Worm (Caenorhabditis elegans) whole organism, early embryonic: Measurements from ENCODE around the gene F15H10.12.

Experiments used
- B0310.2 ChIP-seq: sonication (generic microtip); optimal IDR thresholded peaks from 2 replicates; lab custom pipeline; 2016; ENCODE audit warnings: mild to moderate bottlenecking, missing genetic modification characterization, missing compliant biosample characterization
- F13C5.2 ChIP-seq: sonication (generic microtip); optimal IDR thresholded peaks from 2 replicates; lab custom pipeline; 2017; ENCODE audit warnings: mild to moderate bottlenecking, missing genetic modification characterization, inconsistent platforms, missing compliant biosample characterization
- aly-1 ChIP-seq: sonication (generic microtip); optimal IDR thresholded peaks from 2 replicates; lab custom pipeline; 2016; ENCODE audit warnings: missing genetic modification characterization, missing compliant biosample characterization
- ama-1 ChIP-seq: fragments of 150-350 bp; optimal IDR thresholded peaks from 2 replicates; lab custom pipeline; 2014
- ceh-13 ChIP-seq: fragments of 200-800 bp; sonication (Bioruptor generic); optimal IDR thresholded peaks from 2 replicates; lab custom pipeline; 2018; ENCODE audit warnings: mild to moderate bottlenecking, missing genetic modification characterization, missing compliant biosample characterization
- ceh-36 ChIP-seq: sonication (generic microtip); optimal IDR thresholded peaks from 2 replicates; lab custom pipeline; 2016; ENCODE audit warnings: missing genetic modification characterization, inconsistent platforms, missing compliant biosample characterization
- ets-7 ChIP-seq: sonication (generic microtip); optimal IDR thresholded peaks from 2 replicates; lab custom pipeline; 2016; ENCODE audit warnings: missing genotype, missing genetic modification characterization, missing compliant biosample characterization
- flt-1 ChIP-seq: fragments of 200-800 bp; sonication (Bioruptor generic); IDR thresholded peaks from 2 replicates; pipeline ENCODE4 v1.3.6; 2022; ENCODE audit warnings: missing genetic modification characterization, missing compliant biosample characterization
- hmbx-1 ChIP-seq: sonication (generic microtip); optimal IDR thresholded peaks from 2 replicates; lab custom pipeline; 2016; ENCODE audit warnings: mild to moderate bottlenecking, missing genetic modification characterization, missing compliant biosample characterization
- hmg-4 ChIP-seq: fragments of 200-800 bp; sonication (Bioruptor generic); optimal IDR thresholded peaks from 2 replicates; lab custom pipeline; 2018; ENCODE audit warnings: mild to moderate bottlenecking, missing genetic modification characterization, missing compliant biosample characterization
- hnd-1 ChIP-seq: sonication (generic microtip); optimal IDR thresholded peaks from 2 replicates; lab custom pipeline; 2016; ENCODE audit warnings: missing genetic modification characterization, missing compliant biosample characterization
- pes-1 ChIP-seq: fragments of 200-800 bp; sonication (Bioruptor generic); IDR thresholded peaks from 2 replicates; pipeline ENCODE4 v1.3.6; 2022; ENCODE audit warnings: missing genetic modification reagents, missing genetic modification characterization, missing compliant biosample characterization
- scrt-1 ChIP-seq: fragments of 200-800 bp; sonication (Bioruptor generic); IDR thresholded peaks from 2 replicates; pipeline ENCODE4 v1.3.6; 2022; ENCODE audit warnings: missing genetic modification characterization, missing compliant biosample characterization
- sea-1 ChIP-seq: fragments of 200-800 bp; sonication (Bioruptor generic); conservative IDR thresholded peaks from 2 replicates; pipeline ENCODE4 v1.3.6; 2022; ENCODE audit warnings: missing genetic modification characterization, missing compliant biosample characterization
- tbx-11 ChIP-seq: fragments of 200-800 bp; sonication (Bioruptor generic); IDR thresholded peaks from 2 replicates; pipeline ENCODE4 v1.3.6; 2022; ENCODE audit warnings: missing genetic modification characterization, missing compliant biosample characterization
- tbx-37 ChIP-seq: fragments of 200-800 bp; sonication (Bioruptor generic); conservative IDR thresholded peaks from 2 replicates; pipeline ENCODE4 v1.3.6; 2022; ENCODE audit warnings: missing genetic modification reagents, missing genetic modification characterization, missing compliant biosample characterization
- tra-4 ChIP-seq: sonication (generic microtip); optimal IDR thresholded peaks from 2 replicates; lab custom pipeline; 2017; ENCODE audit warnings: missing genetic modification characterization, missing compliant biosample characterization

F15H10.12 gene

ce11 chrV:10361830-10362397 lies 48.0 kb downstream of the F15H10.12 start, which contains the start of gene cash-1:
Gene cash-1 (plus strand): TSS chrV:10362261.
- TF ChIP-seq tbx-37, result no peak
- no peak for TF ChIP-seq pes-1 (GFP tag; lab: Robert Waterston, UW)
- no peak for TF ChIP-seq hmbx-1 (tag; lab: Kevin White, UChicago)
- no peak for TF ChIP-seq B0310.2 (tag; lab: Kevin White, UChicago)
- no peak for TF ChIP-seq sea-1 (GFP tag; lab: Robert Waterston, UW)
- no peak for TF ChIP-seq ceh-13
- no peak for TF ChIP-seq scrt-1 (GFP tag; lab: Robert Waterston, UW)
- TF ChIP-seq F13C5.2 (tag; lab: Kevin White, UChicago), result no peak
- TF ChIP-seq ama-1 (lab: Kevin White, UChicago), result no peak
- no peak for TF ChIP-seq tra-4 (tag; lab: Kevin White, UChicago)
- TF ChIP-seq hnd-1 (tag; lab: Kevin White, UChicago), result no peak

- no peak for TF ChIP-seq ceh-36 (tag; lab: Kevin White, UChicago)
- no peak for TF ChIP-seq B0310.2 (tag; lab: Kevin White, UChicago)
- TF ChIP-seq tbx-11 (GFP tag; lab: Robert Waterston, UW), result no peak
- TF ChIP-seq ets-7 (tag; lab: Kevin White, UChicago), result no peak
- TF ChIP-seq pes-1 (GFP tag; lab: Robert Waterston, UW), result no peak
- TF ChIP-seq hnd-1 (tag; lab: Kevin White, UChicago), result no peak
- no peak for TF ChIP-seq tbx-37
- no peak for TF ChIP-seq tra-4 (tag; lab: Kevin White, UChicago)
- TF ChIP-seq F13C5.2 (tag; lab: Kevin White, UChicago), result no peak
- TF ChIP-seq sea-1 (GFP tag; lab: Robert Waterston, UW), result no peak
- TF ChIP-seq scrt-1 (GFP tag; lab: Robert Waterston, UW), result no peak
- no peak for TF ChIP-seq aly-1 (tag; lab: Kevin White, UChicago)
- no peak for TF ChIP-seq ama-1 (lab: Kevin White, UChicago)
- no peak for TF ChIP-seq flt-1 (GFP tag; lab: Robert Waterston, UW)
- TF ChIP-seq hmg-4 (GFP tag; lab: Kevin White, UChicago), result no peak
- no peak for TF ChIP-seq ceh-13
- no peak for TF ChIP-seq hmbx-1 (tag; lab: Kevin White, UChicago)
These were observed 49.7 kb downstream of the F15H10.12 start for ce11 chrV:10360186-10360585.
